Worm (Caenorhabditis elegans) whole organism, midembryonic: Measurements from ENCODE around the gene fbxl-1.

Experiments used
- T22C8.4 ChIP-seq: fragments of 200-800 bp; sonication (Bioruptor generic); IDR thresholded peaks from 2 replicates; pipeline ENCODE4 v1.3.6; 2022; ENCODE audit warnings: missing genetic modification characterization, missing compliant biosample characterization
- cog-1 ChIP-seq: sonication (generic microtip); optimal IDR thresholded peaks from 2 replicates; lab custom pipeline; 2016; ENCODE audit warnings: missing genetic modification characterization, missing compliant biosample characterization
- flt-1 ChIP-seq: fragments of 200-800 bp; sonication (Bioruptor generic); IDR thresholded peaks from 2 replicates; pipeline ENCODE4 v1.3.6; 2022; ENCODE audit warnings: missing genetic modification characterization, missing compliant biosample characterization
- klf-2 ChIP-seq: fragments of 200-800 bp; sonication (Bioruptor generic); conservative IDR thresholded peaks from 2 replicates; pipeline ENCODE4 v1.3.6; 2022; ENCODE audit warnings: missing genetic modification reagents, missing genetic modification characterization, missing compliant biosample characterization
- med-1 ChIP-seq: sonication (generic microtip); optimal IDR thresholded peaks from 2 replicates; lab custom pipeline; 2017; ENCODE audit warnings: missing genetic modification characterization, mild to moderate bottlenecking, missing compliant biosample characterization, antibody characterized with exemption, missing genetic modification reagents; ENCODE audit not compliant: insufficient read depth
- ref-1 ChIP-seq: fragments of 200-800 bp; sonication (Bioruptor generic); conservative IDR thresholded peaks from 2 replicates; pipeline ENCODE4 v1.3.6; 2022; ENCODE audit warnings: missing genetic modification reagents, missing genetic modification characterization, missing compliant biosample characterization
- tab-1 ChIP-seq: fragments of 200-800 bp; sonication (Bioruptor generic); IDR thresholded peaks from 2 replicates; pipeline ENCODE4 v1.3.6; 2022; ENCODE audit warnings: missing genetic modification characterization, missing compliant biosample characterization
- ztf-23 ChIP-seq: fragments of 200-800 bp; sonication (Bioruptor generic); IDR thresholded peaks from 2 replicates; pipeline ENCODE4 v1.3.6; 2022; ENCODE audit warnings: missing genetic modification reagents, missing genetic modification characterization, missing compliant biosample characterization
- ztf-29 ChIP-seq: fragments of 200-800 bp; sonication (Bioruptor generic); IDR thresholded peaks from 2 replicates; pipeline ENCODE4 v1.3.6; 2022; ENCODE audit warnings: missing genetic modification reagents, missing genetic modification characterization, missing compliant biosample characterization

Gene fbxl-1

ce11 chrIII:8265753-8266152, 38.1 kb downstream of the fbxl-1 start, which contains the start of gene mrps-9:
TSS of gene mrps-9 (plus strand) at chrIII:8266062.
- TF ChIP-seq ref-1 (GFP tag; lab: Robert Waterston, UW) (no peak), flt-1 (GFP tag; lab: Robert Waterston, UW) (0 out of 2 replicates have a peak, but pooled peaks have one; percentile 23), cog-1 (tag; lab: Kevin White, UChicago) (no peak), ztf-23 (GFP tag; lab: Robert Waterston, UW) (no peak)

ce11 chrIII:8268296-8268695, 40.7 kb downstream of the fbxl-1 start, which contains the start of the genes F09G8.7 and crn-7:
TSS of gene F09G8.7 (minus strand) at chrIII:8268355.
TSS of gene crn-7 (plus strand) at chrIII:8268531.
- TF ChIP-seq ztf-23 (GFP tag; lab: Robert Waterston, UW) (no peak), tab-1 (GFP tag; lab: Robert Waterston, UW) (no peak), klf-2 (no peak), ref-1 (GFP tag; lab: Robert Waterston, UW) (no peak), T22C8.4 (GFP tag; lab: Robert Waterston, UW) (no peak), flt-1 (GFP tag; lab: Robert Waterston, UW) (no peak), med-1 (GFP tag; lab: Kevin White, UChicago) (no peak), cog-1 (tag; lab: Kevin White, UChicago) (no peak), ztf-29 (GFP tag; lab: Robert Waterston, UW) (no peak)

- TF ChIP-seq ref-1 (GFP tag; lab: Robert Waterston, UW) (no peak), T22C8.4 (GFP tag; lab: Robert Waterston, UW) (no peak), tab-1 (GFP tag; lab: Robert Waterston, UW) (no peak), klf-2 (no peak), flt-1 (GFP tag; lab: Robert Waterston, UW) (no peak), ztf-23 (GFP tag; lab: Robert Waterston, UW) (no peak)
Observed at ce11 chrIII:8271676-8272225, 44.1 kb downstream of the fbxl-1 start, which contains the start of the genes mps-4 and F09G8.10. TSS of gene mps-4 (minus strand) at chrIII:8271776. TSS of gene F09G8.10 (minus strand) at chrIII:8272175.

ce11 chrIII:8275871-8276270, 48.2 kb downstream of the fbxl-1 start, which contains the start of gene clec-160:
TSS of gene clec-160 (minus strand) at chrIII:8275971.
- TF ChIP-seq flt-1 (GFP tag; lab: Robert Waterston, UW) (no peak), ref-1 (GFP tag; lab: Robert Waterston, UW) (no peak), ztf-29 (GFP tag; lab: Robert Waterston, UW) (no peak), ztf-23 (GFP tag; lab: Robert Waterston, UW) (no peak), T22C8.4 (GFP tag; lab: Robert Waterston, UW) (no peak), med-1 (GFP tag; lab: Kevin White, UChicago) (no peak), tab-1 (GFP tag; lab: Robert Waterston, UW) (no peak), cog-1 (tag; lab: Kevin White, UChicago) (no peak), klf-2 (no peak)

DNA sequence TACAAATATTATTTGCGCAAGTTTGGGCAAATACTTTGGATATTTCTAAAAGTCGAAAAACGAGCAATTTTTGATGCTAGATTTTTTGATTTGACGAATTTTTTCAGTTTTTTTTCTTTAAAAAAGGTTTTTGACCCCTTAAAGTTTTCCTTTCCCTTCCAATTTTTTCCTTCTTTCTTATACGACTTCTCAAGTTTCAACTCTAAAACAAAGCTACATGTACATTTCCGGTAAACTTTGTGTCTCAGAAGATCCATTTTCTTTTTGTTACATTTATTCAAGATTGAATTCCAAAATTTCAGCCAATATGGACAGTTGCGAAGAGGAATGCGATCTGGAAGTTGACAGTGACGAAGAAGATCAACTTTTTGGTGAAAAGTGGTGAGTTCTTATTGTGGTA, 51.2 kb downstream of the fbxl-1 start, which contains the start of gene mig-10:
TSS of gene mig-10 (plus strand) at position 301 of the 400 bp plus-strand sequence.
- TF ChIP-seq klf-2 (no peak), med-1 (GFP tag; lab: Kevin White, UChicago) (no peak), ztf-23 (GFP tag; lab: Robert Waterston, UW) (no peak), ref-1 (GFP tag; lab: Robert Waterston, UW) (no peak)

DNA sequence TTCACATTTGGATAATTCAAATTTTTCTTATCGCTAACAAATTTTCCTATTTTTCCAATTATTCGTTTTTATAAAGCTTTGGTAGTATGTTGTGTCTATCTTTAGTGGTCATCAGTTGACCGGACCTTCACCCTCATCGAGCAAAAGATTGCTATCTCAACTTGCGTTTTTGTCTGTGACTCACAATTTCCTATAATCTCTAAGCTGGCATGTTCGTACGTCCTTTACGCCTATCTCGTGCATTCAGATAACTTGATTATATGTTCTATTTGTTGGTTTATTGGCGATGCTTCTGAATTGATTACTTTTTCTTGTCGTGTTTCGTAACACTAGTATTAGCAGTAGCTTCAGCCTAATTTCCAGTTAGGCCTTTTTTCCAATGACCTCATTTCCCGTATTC, 51.9 kb downstream of the fbxl-1 start:
- TF ChIP-seq ref-1 (GFP tag; lab: Robert Waterston, UW), result no peak
- TF ChIP-seq tab-1 (GFP tag; lab: Robert Waterston, UW), result no peak
- no peak for TF ChIP-seq med-1 (GFP tag; lab: Kevin White, UChicago)
- TF ChIP-seq flt-1 (GFP tag; lab: Robert Waterston, UW), result no peak
- TF ChIP-seq klf-2, result no peak
- TF ChIP-seq ztf-29 (GFP tag; lab: Robert Waterston, UW), result no peak
- no peak for TF ChIP-seq ztf-23 (GFP tag; lab: Robert Waterston, UW)
- no peak for TF ChIP-seq T22C8.4 (GFP tag; lab: Robert Waterston, UW)
- TF ChIP-seq cog-1 (tag; lab: Kevin White, UChicago), result no peak

DNA sequence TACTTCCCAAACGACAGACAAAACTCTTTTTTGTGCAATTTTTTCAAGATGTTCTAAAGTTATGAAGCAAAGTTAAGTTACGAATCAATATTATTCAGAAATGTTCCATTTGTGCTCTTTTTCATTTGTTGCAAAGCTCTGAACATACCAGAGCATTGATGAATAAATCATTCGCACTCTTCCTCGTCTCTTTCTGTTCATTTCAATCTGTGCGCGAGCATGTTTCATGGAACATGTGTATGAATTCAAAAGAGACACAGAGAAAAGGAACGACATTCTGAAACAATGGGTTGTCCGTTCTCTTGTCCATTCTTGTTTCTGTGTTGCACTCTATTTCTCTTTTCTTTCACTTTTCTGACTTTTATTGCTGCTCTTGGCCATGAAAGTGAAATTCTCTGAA, 52.7 kb downstream of the fbxl-1 start:
- TF ChIP-seq T22C8.4 (GFP tag; lab: Robert Waterston, UW), result no peak
- no peak for TF ChIP-seq tab-1 (GFP tag; lab: Robert Waterston, UW)
- TF ChIP-seq ztf-29 (GFP tag; lab: Robert Waterston, UW), result no peak

ce11 chrIII:8281310-8281709, 53.7 kb downstream of the fbxl-1 start:
- no peak for TF ChIP-seq ref-1 (GFP tag; lab: Robert Waterston, UW)
- no peak for TF ChIP-seq T22C8.4 (GFP tag; lab: Robert Waterston, UW)
- no peak for TF ChIP-seq flt-1 (GFP tag; lab: Robert Waterston, UW)
- TF ChIP-seq klf-2, result no peak
- TF ChIP-seq ztf-23 (GFP tag; lab: Robert Waterston, UW), result no peak
- no peak for TF ChIP-seq cog-1 (tag; lab: Kevin White, UChicago)
- no peak for TF ChIP-seq ztf-29 (GFP tag; lab: Robert Waterston, UW)
- TF ChIP-seq tab-1 (GFP tag; lab: Robert Waterston, UW), result no peak
- TF ChIP-seq med-1 (GFP tag; lab: Kevin White, UChicago), result no peak
